Worm (Caenorhabditis elegans) whole organism, young adult: ENCODE results near the gene F22E5.6.
"Not testable (repeated sequence)": the region's sequence is repeated elsewhere in the genome, so short reads cannot be mapped to it uniquely, and the experiment has no call there.

Experiments used
- tbp1 ChIP-seq: fragments of 200-800 bp; sonication (Bioruptor generic); optimal IDR thresholded peaks from 2 replicates; lab custom pipeline; 2018; ENCODE audit warnings: mild to moderate bottlenecking, missing genetic modification characterization, missing compliant biosample characterization
- unc-130 ChIP-seq: sonication (generic microtip); optimal IDR thresholded peaks from 2 replicates; lab custom pipeline; 2016; ENCODE audit warnings: missing genetic modification reagents, missing genetic modification characterization, missing compliant biosample characterization
- zfh-2 ChIP-seq: fragments of 200-800 bp; sonication (Bioruptor generic); conservative IDR thresholded peaks from 2 replicates; pipeline ENCODE4 v1.3.6; 2022; ENCODE audit warnings: missing genetic modification reagents, missing genetic modification characterization, missing compliant biosample characterization

DNA sequence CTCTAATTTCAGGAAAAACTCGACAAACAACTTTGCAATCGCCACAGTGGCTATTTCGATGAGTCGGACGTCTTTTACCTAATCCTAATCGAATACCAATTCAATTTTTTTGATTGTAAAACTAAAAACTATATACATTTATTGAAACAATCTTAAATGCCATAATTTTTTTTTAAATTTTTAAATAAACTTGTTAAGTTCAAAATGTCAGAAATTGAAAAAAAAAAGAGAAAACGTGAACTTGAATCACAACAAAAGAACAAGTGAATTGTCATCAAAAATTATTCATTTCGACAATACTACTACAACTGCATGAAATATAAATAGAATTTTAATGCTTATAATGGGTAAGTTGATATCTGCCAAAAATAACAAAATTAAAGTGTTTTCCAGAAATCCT lies 37.4 kb upstream of the F22E5.6 start, which contains the start of gene D2062.13:
- TF ChIP-seq zfh-2; tbp1 (GFP tag; lab: Kevin White, UChicago); unc-130 (GFP tag; lab: Kevin White, UChicago): not testable (repeated sequence)
